Worm (Caenorhabditis elegans) whole organism, midembryonic: Measurements from ENCODE around the gene B0035.3.

Source experiments
- T22C8.4 ChIP-seq: fragments of 200-800 bp; sonication (Bioruptor generic); IDR thresholded peaks from 2 replicates; pipeline ENCODE4 v1.3.6; 2022; ENCODE audit warnings: missing genetic modification characterization, missing compliant biosample characterization
- cog-1 ChIP-seq: sonication (generic microtip); optimal IDR thresholded peaks from 2 replicates; lab custom pipeline; 2016; ENCODE audit warnings: missing genetic modification characterization, missing compliant biosample characterization
- flt-1 ChIP-seq: fragments of 200-800 bp; sonication (Bioruptor generic); IDR thresholded peaks from 2 replicates; pipeline ENCODE4 v1.3.6; 2022; ENCODE audit warnings: missing genetic modification characterization, missing compliant biosample characterization
- klf-2 ChIP-seq: fragments of 200-800 bp; sonication (Bioruptor generic); conservative IDR thresholded peaks from 2 replicates; pipeline ENCODE4 v1.3.6; 2022; ENCODE audit warnings: missing genetic modification reagents, missing genetic modification characterization, missing compliant biosample characterization
- med-1 ChIP-seq: sonication (generic microtip); optimal IDR thresholded peaks from 2 replicates; lab custom pipeline; 2017; ENCODE audit warnings: missing genetic modification characterization, mild to moderate bottlenecking, missing compliant biosample characterization, antibody characterized with exemption, missing genetic modification reagents; ENCODE audit not compliant: insufficient read depth
- ref-1 ChIP-seq: fragments of 200-800 bp; sonication (Bioruptor generic); conservative IDR thresholded peaks from 2 replicates; pipeline ENCODE4 v1.3.6; 2022; ENCODE audit warnings: missing genetic modification reagents, missing genetic modification characterization, missing compliant biosample characterization
- tab-1 ChIP-seq: fragments of 200-800 bp; sonication (Bioruptor generic); IDR thresholded peaks from 2 replicates; pipeline ENCODE4 v1.3.6; 2022; ENCODE audit warnings: missing genetic modification characterization, missing compliant biosample characterization
- ztf-23 ChIP-seq: fragments of 200-800 bp; sonication (Bioruptor generic); IDR thresholded peaks from 2 replicates; pipeline ENCODE4 v1.3.6; 2022; ENCODE audit warnings: missing genetic modification reagents, missing genetic modification characterization, missing compliant biosample characterization
- ztf-29 ChIP-seq: fragments of 200-800 bp; sonication (Bioruptor generic); IDR thresholded peaks from 2 replicates; pipeline ENCODE4 v1.3.6; 2022; ENCODE audit warnings: missing genetic modification reagents, missing genetic modification characterization, missing compliant biosample characterization

The B0035.3 gene

ce11 chrIV:11314885-11315284, at the start of gene B0035.3, which contains the start of the genes B0035.22 and pfd-4:
TSS of gene B0035.3 (minus strand) at chrIV:11314998.
TSS of gene B0035.22 (plus strand) at chrIV:11315153.
TSS of gene pfd-4 (plus strand) at chrIV:11315207.
- TF ChIP-seq tab-1 (no peak), T22C8.4 (GFP tag; lab: Robert Waterston, UW) (no peak), med-1 (no peak), ztf-29 (GFP tag; lab: Robert Waterston, UW) (no peak), ref-1 (no peak), cog-1 (no peak), ztf-23 (GFP tag; lab: Robert Waterston, UW) (no peak), klf-2 (GFP tag; lab: Robert Waterston, UW) (no peak), flt-1 (GFP tag; lab: Robert Waterston, UW) (no peak)

- TF ChIP-seq med-1 (no peak), ztf-29 (GFP tag; lab: Robert Waterston, UW) (peak; percentile 57; the same call in 1 of the 2 replicates)
These were observed 49.2 kb upstream of the B0035.3 start for ce11 chrIV:11363806-11364562.

- TF ChIP-seq T22C8.4 (GFP tag; lab: Robert Waterston, UW) (no peak), ztf-29 (GFP tag; lab: Robert Waterston, UW) (no peak), ref-1 (no peak)
These were observed 46.6 kb upstream of the B0035.3 start, which contains the start of gene T01G1.4 for ce11 chrIV:11361409-11361808. TSS of gene T01G1.4 (minus strand) at chrIV:11361509.

- TF ChIP-seq tab-1, result no peak
- no peak for TF ChIP-seq ztf-23 (GFP tag; lab: Robert Waterston, UW)
- no peak for TF ChIP-seq T22C8.4 (GFP tag; lab: Robert Waterston, UW)
These were observed 45.0 kb upstream of the B0035.3 start, which contains the start of gene klp-12 for ce11 chrIV:11359769-11360168. TSS of gene klp-12 (minus strand) at chrIV:11359869.

ce11 chrIV:11353946-11354458, 39.2 kb upstream of the B0035.3 start, which contains the start of gene T01G1.2:
TSS of gene T01G1.2 (plus strand) at chrIV:11354408.
- TF ChIP-seq med-1, result no peak
- no peak for TF ChIP-seq flt-1 (GFP tag; lab: Robert Waterston, UW)
- no peak for TF ChIP-seq ztf-29 (GFP tag; lab: Robert Waterston, UW)
- TF ChIP-seq klf-2 (GFP tag; lab: Robert Waterston, UW), result no peak
- TF ChIP-seq ztf-23 (GFP tag; lab: Robert Waterston, UW), result no peak
- TF ChIP-seq ref-1, result no peak
- no peak for TF ChIP-seq cog-1
- no peak for TF ChIP-seq tab-1
- TF ChIP-seq T22C8.4 (GFP tag; lab: Robert Waterston, UW), result no peak

ce11 chrIV:11352768-11353167, 38.0 kb upstream of the B0035.3 start:
- TF ChIP-seq med-1 (no peak), T22C8.4 (GFP tag; lab: Robert Waterston, UW) (no peak), cog-1 (no peak), tab-1 (no peak), flt-1 (GFP tag; lab: Robert Waterston, UW) (no peak), klf-2 (GFP tag; lab: Robert Waterston, UW) (no peak), ztf-23 (GFP tag; lab: Robert Waterston, UW) (no peak), ztf-29 (GFP tag; lab: Robert Waterston, UW) (no peak), ref-1 (no peak)

ce11 chrIV:11351563-11351962, 36.8 kb upstream of the B0035.3 start:
- TF ChIP-seq ztf-23 (GFP tag; lab: Robert Waterston, UW) (no peak), ref-1 (no peak), flt-1 (GFP tag; lab: Robert Waterston, UW) (no peak), med-1 (no peak), klf-2 (GFP tag; lab: Robert Waterston, UW) (no peak), tab-1 (no peak)

- TF ChIP-seq med-1 (no peak), T22C8.4 (GFP tag; lab: Robert Waterston, UW) (no peak), cog-1 (no peak), ztf-23 (GFP tag; lab: Robert Waterston, UW) (no peak), klf-2 (GFP tag; lab: Robert Waterston, UW) (no peak), ref-1 (no peak), tab-1 (no peak), flt-1 (GFP tag; lab: Robert Waterston, UW) (no peak), ztf-29 (GFP tag; lab: Robert Waterston, UW) (no peak)
These were observed 36.0 kb upstream of the B0035.3 start for ce11 chrIV:11350809-11351208.

- TF ChIP-seq klf-2 (GFP tag; lab: Robert Waterston, UW) (no peak), med-1 (no peak), flt-1 (GFP tag; lab: Robert Waterston, UW) (no peak), ztf-23 (GFP tag; lab: Robert Waterston, UW) (no peak), ref-1 (no peak), T22C8.4 (GFP tag; lab: Robert Waterston, UW) (no peak), cog-1 (no peak), tab-1 (no peak), ztf-29 (GFP tag; lab: Robert Waterston, UW) (no peak)
These were observed 34.9 kb upstream of the B0035.3 start for ce11 chrIV:11349747-11350146.

- TF ChIP-seq ztf-23 (GFP tag; lab: Robert Waterston, UW), result no peak
- TF ChIP-seq tab-1, result no peak
- no peak for TF ChIP-seq T22C8.4 (GFP tag; lab: Robert Waterston, UW)
- TF ChIP-seq klf-2 (GFP tag; lab: Robert Waterston, UW), result no peak
- no peak for TF ChIP-seq ref-1
- TF ChIP-seq med-1, result no peak
- TF ChIP-seq flt-1 (GFP tag; lab: Robert Waterston, UW), result no peak
- TF ChIP-seq ztf-29 (GFP tag; lab: Robert Waterston, UW), result no peak
- no peak for TF ChIP-seq cog-1
These were observed 34.0 kb upstream of the B0035.3 start for ce11 chrIV:11348822-11349221.
